Worm (Caenorhabditis elegans) whole organism, mixed stage, embryonic: ENCODE results near the gene eol-1.

ENCODE experiments used
- M03D4.4 ChIP-seq: sonication (generic microtip); optimal IDR thresholded peaks from 2 replicates; lab custom pipeline; 2017; ENCODE audit warnings: mild to moderate bottlenecking, missing genetic modification characterization, missing compliant biosample characterization
- blmp-1 ChIP-seq: fragments of 150-350 bp; optimal IDR thresholded peaks from 2 replicates; lab custom pipeline; 2014; ENCODE audit warnings: missing biosample characterization, missing genetic modification characterization
- ceh-43 ChIP-seq: fragments of 200-800 bp; sonication (Bioruptor generic); optimal IDR thresholded peaks from 2 replicates; lab custom pipeline; 2018; ENCODE audit warnings: mild to moderate bottlenecking, missing genetic modification characterization, moderate library complexity, missing compliant biosample characterization
- ces-1 ChIP-seq: fragments of 150-350 bp; optimal IDR thresholded peaks from 2 replicates; lab custom pipeline; 2014; ENCODE audit warnings: missing biosample characterization, missing genetic modification reagents, missing genetic modification characterization
- cnd-1 ChIP-seq: fragments of 200-800 bp; sonication (Bioruptor generic); optimal IDR thresholded peaks from 2 replicates; lab custom pipeline; 2018; ENCODE audit warnings: mild to moderate bottlenecking, missing genetic modification characterization, missing compliant biosample characterization
- elt-1 ChIP-seq: sonication (generic microtip); optimal IDR thresholded peaks from 2 replicates; lab custom pipeline; 2017; ENCODE audit warnings: missing genetic modification characterization, mild to moderate bottlenecking, missing compliant biosample characterization, antibody characterized with exemption, moderate library complexity, borderline replicate concordance; ENCODE audit not compliant: insufficient read depth
- elt-3 ChIP-seq: fragments of 150-350 bp; optimal IDR thresholded peaks from 2 replicates; lab custom pipeline; 2014; ENCODE audit warnings: missing biosample characterization, missing genetic modification characterization
- ham-2 ChIP-seq: fragments of 200-800 bp; sonication (Bioruptor generic); optimal IDR thresholded peaks from 2 replicates; lab custom pipeline; 2018; ENCODE audit warnings: mild to moderate bottlenecking, missing genetic modification characterization, missing compliant biosample characterization
- lin-32 ChIP-seq: fragments of 200-800 bp; sonication (Bioruptor generic); optimal IDR thresholded peaks from 2 replicates; lab custom pipeline; 2018; ENCODE audit warnings: mild to moderate bottlenecking, missing genetic modification characterization, missing compliant biosample characterization
- lsy-2 ChIP-seq: fragments of 150-350 bp; optimal IDR thresholded peaks from 2 replicates; lab custom pipeline; 2014; ENCODE audit warnings: missing biosample characterization, missing genetic modification characterization
- mab-5 ChIP-seq: fragments of 150-350 bp; optimal IDR thresholded peaks from 2 replicates; lab custom pipeline; 2014; ENCODE audit warnings: missing biosample characterization, missing genetic modification characterization
- mep-1 ChIP-seq: fragments of 150-350 bp; optimal IDR thresholded peaks from 2 replicates; lab custom pipeline; 2017; ENCODE audit warnings: missing biosample characterization, missing genetic modification reagents, missing genetic modification characterization, inconsistent platforms
- mls-2 ChIP-seq: sonication (generic microtip); optimal IDR thresholded peaks from 2 replicates; lab custom pipeline; 2016; ENCODE audit warnings: mild to moderate bottlenecking, missing genetic modification characterization, moderate library complexity, missing compliant biosample characterization
- nhr-12 ChIP-seq: fragments of 150-350 bp; optimal IDR thresholded peaks from 2 replicates; lab custom pipeline; 2014; ENCODE audit warnings: missing biosample characterization, missing genetic modification characterization
- nhr-2 ChIP-seq: fragments of 150-350 bp; optimal IDR thresholded peaks from 2 replicates; lab custom pipeline; 2014; ENCODE audit warnings: missing biosample characterization, missing genetic modification characterization
- nhr-237 ChIP-seq: fragments of 150-350 bp; optimal IDR thresholded peaks from 2 replicates; lab custom pipeline; 2014; ENCODE audit warnings: missing biosample characterization, missing genetic modification characterization
- nhr-28 ChIP-seq: fragments of 150-350 bp; optimal IDR thresholded peaks from 2 replicates; lab custom pipeline; 2014; ENCODE audit warnings: missing biosample characterization, missing genetic modification characterization
- nhr-76 ChIP-seq: sonication (generic microtip); optimal IDR thresholded peaks from 2 replicates; lab custom pipeline; 2017; ENCODE audit warnings: missing biosample characterization, missing genetic modification characterization
- sem-2 ChIP-seq: fragments of 200-800 bp; sonication (Bioruptor generic); optimal IDR thresholded peaks from 2 replicates; lab custom pipeline; 2018; ENCODE audit warnings: mild to moderate bottlenecking, missing genetic modification characterization, missing compliant biosample characterization
- snpc-4 ChIP-seq: fragments of 150-350 bp; optimal IDR thresholded peaks from 2 replicates; lab custom pipeline; 2014; ENCODE audit warnings: missing biosample characterization, missing genetic modification characterization
- sptf-1 ChIP-seq: sonication (generic microtip); optimal IDR thresholded peaks from 2 replicates; lab custom pipeline; 2017; ENCODE audit warnings: mild to moderate bottlenecking, missing genetic modification characterization, moderate library complexity, missing compliant biosample characterization
- tbx-8 ChIP-seq: fragments of 200-800 bp; sonication (Bioruptor generic); optimal IDR thresholded peaks from 2 replicates; lab custom pipeline; 2018; ENCODE audit warnings: mild to moderate bottlenecking, missing genetic modification characterization, moderate library complexity, missing compliant biosample characterization
- unc-39 ChIP-seq: fragments of 150-350 bp; optimal IDR thresholded peaks from 2 replicates; lab custom pipeline; 2014; ENCODE audit warnings: missing biosample characterization, missing genetic modification characterization
- unc-62 ChIP-seq: fragments of 150-350 bp; optimal IDR thresholded peaks from 2 replicates; lab custom pipeline; 2014; ENCODE audit warnings: missing biosample characterization, missing genetic modification reagents, missing genetic modification characterization
- zip-8 ChIP-seq: fragments of 150-350 bp; optimal IDR thresholded peaks from 2 replicates; lab custom pipeline; 2014; ENCODE audit warnings: missing biosample characterization, missing genetic modification characterization

The eol-1 gene

DNA sequence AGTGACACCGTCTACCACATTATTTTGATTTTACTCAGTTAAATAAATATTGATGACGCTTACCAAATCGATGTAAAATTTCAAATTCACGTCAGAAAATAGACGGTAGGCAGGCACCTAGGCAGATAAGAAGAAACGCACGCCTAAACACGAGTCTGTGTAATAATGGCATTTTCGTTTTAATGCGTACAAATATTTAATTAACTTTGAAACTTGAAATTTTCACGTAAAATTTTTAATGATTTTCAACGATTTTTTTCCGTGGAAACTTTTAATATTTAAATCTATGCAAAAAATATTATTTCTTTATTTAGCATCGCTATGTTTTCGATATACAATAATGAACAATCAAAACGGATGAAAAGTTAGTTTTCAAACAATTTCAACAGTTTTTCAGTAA is 49.5 kb downstream of the eol-1 start, which contains the start of gene C06B3.16:
TSS of gene C06B3.16 (plus strand) at position 301 of the 400 bp plus-strand sequence.
- no peak for TF ChIP-seq lin-32 (GFP tag; lab: Kevin White, UChicago)
- TF ChIP-seq tbx-8 = no peak
- TF ChIP-seq ham-2 (GFP tag; lab: Kevin White, UChicago) = no peak
- no peak for TF ChIP-seq cnd-1 (tag; lab: Kevin White, UChicago)
- no peak for TF ChIP-seq unc-39 (tag; lab: Kevin White, UChicago)
- TF ChIP-seq ceh-43 (GFP tag; lab: Kevin White, UChicago) = no peak
- TF ChIP-seq mls-2 = no peak
- TF ChIP-seq sptf-1 (tag; lab: Kevin White, UChicago) = no peak
- no peak for TF ChIP-seq nhr-237 (tag; lab: Kevin White, UChicago)
- no peak for TF ChIP-seq mep-1 (tag; lab: Kevin White, UChicago)
- no peak for TF ChIP-seq sem-2 (GFP tag; lab: Kevin White, UChicago)

DNA sequence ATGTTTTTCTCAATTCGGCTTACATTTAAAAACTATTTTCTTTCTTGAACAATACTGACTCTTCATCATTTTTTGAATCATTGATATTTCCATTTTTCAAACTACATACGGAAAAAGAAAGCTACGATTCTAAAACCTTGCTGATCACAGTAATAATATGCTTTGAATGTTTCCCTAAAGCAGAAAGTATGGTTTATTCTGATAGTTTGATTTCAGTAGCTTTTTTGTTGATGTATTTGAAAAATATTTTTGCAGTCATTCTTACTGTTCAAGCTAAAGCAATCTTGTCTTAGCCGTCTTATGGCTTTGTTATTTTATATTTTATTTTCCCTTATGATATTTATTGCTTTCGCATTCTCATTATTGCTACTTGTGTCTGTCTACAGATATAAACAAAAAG is 51.2 kb downstream of the eol-1 start, which contains the start of gene srxa-13:
TSS of gene srxa-13 (plus strand) at position 301 of the 400 bp plus-strand sequence.
- no peak for TF ChIP-seq mab-5 (tag; lab: Kevin White, UChicago)
- no peak for TF ChIP-seq blmp-1
- no peak for TF ChIP-seq ces-1 (GFP tag; lab: Kevin White, UChicago)
- no peak for TF ChIP-seq cnd-1 (tag; lab: Kevin White, UChicago)
- TF ChIP-seq elt-3 (tag; lab: Kevin White, UChicago) = no peak
- no peak for TF ChIP-seq nhr-28
- no peak for TF ChIP-seq lin-32 (GFP tag; lab: Kevin White, UChicago)
- no peak for TF ChIP-seq lsy-2 (tag; lab: Kevin White, UChicago)
- TF ChIP-seq nhr-76 (tag; lab: Kevin White, UChicago) = no peak
- no peak for TF ChIP-seq zip-8 (tag; lab: Kevin White, UChicago)
- no peak for TF ChIP-seq snpc-4 (tag; lab: Kevin White, UChicago)
- TF ChIP-seq nhr-12 = no peak
- no peak for TF ChIP-seq mls-2
- no peak for TF ChIP-seq nhr-2
- no peak for TF ChIP-seq tbx-8
- no peak for TF ChIP-seq sptf-1 (tag; lab: Kevin White, UChicago)
- TF ChIP-seq elt-1 (tag; lab: Kevin White, UChicago) = no peak
- no peak for TF ChIP-seq unc-62 (GFP tag; lab: Kevin White, UChicago)
- no peak for TF ChIP-seq M03D4.4
